Worm (Caenorhabditis elegans) whole organism, L2 larva: Measurements from ENCODE around the gene E02H4.7.

ENCODE experiments used
- ama-1 ChIP-seq: fragments of 150-350 bp; optimal IDR thresholded peaks from 2 replicates; lab custom pipeline; 2018; ENCODE audit warnings: inconsistent platforms
- egl-27 ChIP-seq: sonication (generic microtip); optimal IDR thresholded peaks from 3 replicates; lab custom pipeline; 2017; ENCODE audit warnings: missing biosample characterization, missing genetic modification reagents, missing genetic modification characterization
- elt-3 ChIP-seq: sonication (generic microtip); optimal IDR thresholded peaks from 2 replicates; lab custom pipeline; 2017; ENCODE audit warnings: missing biosample characterization, missing genetic modification characterization
- fos-1 ChIP-seq: fragments of 150-350 bp; optimal IDR thresholded peaks from 2 replicates; lab custom pipeline; 2014; ENCODE audit warnings: missing biosample characterization, missing genetic modification characterization
- lin-39 ChIP-seq: fragments of 150-350 bp; optimal IDR thresholded peaks from 2 replicates; lab custom pipeline; 2014; ENCODE audit warnings: missing biosample characterization, missing genetic modification reagents, missing genetic modification characterization
- mdl-1 ChIP-seq, 2 experiments: fragments of 150-350 bp in 1 of 2; sonication (generic microtip) in 1 of 2; optimal IDR thresholded peaks; 2 replicates each; lab custom pipeline; 2017; ENCODE audit warnings: missing biosample characterization in 2 of 2, missing genetic modification characterization in 2 of 2
- nhr-11 ChIP-seq: fragments of 150-350 bp; optimal IDR thresholded peaks from 2 replicates; lab custom pipeline; 2014; ENCODE audit warnings: missing biosample characterization, missing genetic modification characterization
- skn-1 ChIP-seq: sonication (generic microtip); optimal IDR thresholded peaks from 2 replicates; lab custom pipeline; 2017; ENCODE audit warnings: missing biosample characterization, missing genetic modification characterization

DNA sequence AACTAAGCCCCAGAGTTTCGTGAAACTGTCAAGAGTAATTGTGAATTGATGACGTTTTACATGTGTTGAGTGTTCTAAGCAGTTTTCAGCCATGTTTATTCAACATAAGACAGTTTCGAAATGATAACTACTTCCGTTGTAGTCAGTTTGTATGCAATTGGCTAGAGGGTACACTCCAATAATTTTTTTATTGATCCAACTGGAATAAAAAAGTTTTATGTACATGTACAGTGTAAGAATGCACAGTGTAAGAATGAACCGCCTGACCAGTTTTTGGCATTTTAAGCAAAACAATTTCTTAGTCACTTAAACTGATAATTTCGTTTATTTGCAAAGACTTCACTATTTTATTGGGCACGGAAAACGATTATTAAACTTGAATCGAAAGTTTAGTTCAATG lies 42.8 kb upstream of the E02H4.7 start:
- TF ChIP-seq skn-1 (tag; lab: Kevin White, UChicago) (no peak), elt-3 (tag; lab: Kevin White, UChicago) (no peak), nhr-11 (no peak), egl-27 (tag; lab: Kevin White, UChicago) (no peak), lin-39 (no peak), ama-1 (lab: Kevin White, UChicago) (no peak), mdl-1 (tag; optimal IDR thresholded peaks at IDR 0.05; lab: Kevin White, UChicago) (no peak), fos-1 (peak; percentile 17)
